Worm (Caenorhabditis elegans) whole organism, midembryonic: Measurements from ENCODE around the gene H04J21.4.

ENCODE experiments used
- T22C8.4 ChIP-seq: fragments of 200-800 bp; sonication (Bioruptor generic); IDR thresholded peaks from 2 replicates; pipeline ENCODE4 v1.3.6; 2022; ENCODE audit warnings: missing genetic modification characterization, missing compliant biosample characterization
- cog-1 ChIP-seq: sonication (generic microtip); optimal IDR thresholded peaks from 2 replicates; lab custom pipeline; 2016; ENCODE audit warnings: missing genetic modification characterization, missing compliant biosample characterization
- flt-1 ChIP-seq: fragments of 200-800 bp; sonication (Bioruptor generic); IDR thresholded peaks from 2 replicates; pipeline ENCODE4 v1.3.6; 2022; ENCODE audit warnings: missing genetic modification characterization, missing compliant biosample characterization
- klf-2 ChIP-seq: fragments of 200-800 bp; sonication (Bioruptor generic); conservative IDR thresholded peaks from 2 replicates; pipeline ENCODE4 v1.3.6; 2022; ENCODE audit warnings: missing genetic modification reagents, missing genetic modification characterization, missing compliant biosample characterization
- med-1 ChIP-seq: sonication (generic microtip); optimal IDR thresholded peaks from 2 replicates; lab custom pipeline; 2017; ENCODE audit warnings: missing genetic modification characterization, mild to moderate bottlenecking, missing compliant biosample characterization, antibody characterized with exemption, missing genetic modification reagents; ENCODE audit not compliant: insufficient read depth
- ref-1 ChIP-seq: fragments of 200-800 bp; sonication (Bioruptor generic); conservative IDR thresholded peaks from 2 replicates; pipeline ENCODE4 v1.3.6; 2022; ENCODE audit warnings: missing genetic modification reagents, missing genetic modification characterization, missing compliant biosample characterization
- tab-1 ChIP-seq: fragments of 200-800 bp; sonication (Bioruptor generic); IDR thresholded peaks from 2 replicates; pipeline ENCODE4 v1.3.6; 2022; ENCODE audit warnings: missing genetic modification characterization, missing compliant biosample characterization
- ztf-23 ChIP-seq: fragments of 200-800 bp; sonication (Bioruptor generic); IDR thresholded peaks from 2 replicates; pipeline ENCODE4 v1.3.6; 2022; ENCODE audit warnings: missing genetic modification reagents, missing genetic modification characterization, missing compliant biosample characterization
- ztf-29 ChIP-seq: fragments of 200-800 bp; sonication (Bioruptor generic); IDR thresholded peaks from 2 replicates; pipeline ENCODE4 v1.3.6; 2022; ENCODE audit warnings: missing genetic modification reagents, missing genetic modification characterization, missing compliant biosample characterization

DNA sequence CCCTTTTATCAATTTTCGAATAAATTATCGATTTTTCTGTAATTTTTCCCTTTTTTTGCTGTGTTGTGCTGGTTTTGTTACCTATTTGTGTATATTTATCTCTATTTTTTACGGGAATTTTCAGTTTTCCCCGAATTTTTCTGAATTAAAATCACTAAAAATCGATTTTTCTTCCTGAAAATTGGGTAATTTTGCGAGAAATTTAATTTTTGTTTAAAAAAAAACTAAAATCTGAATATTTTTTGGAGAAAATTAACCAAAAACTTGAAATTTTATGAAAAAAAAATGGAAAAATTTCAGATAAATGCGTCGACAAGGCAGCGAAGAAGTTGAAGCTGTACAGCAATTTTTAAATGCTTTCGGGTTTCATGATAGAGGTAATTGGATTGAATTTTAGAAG lies 21.0 kb downstream of the H04J21.4 start, which contains the start of gene gip-1:
- TF ChIP-seq flt-1 (GFP tag; lab: Robert Waterston, UW) (no peak), T22C8.4 (no peak), med-1 (GFP tag; lab: Kevin White, UChicago) (no peak), tab-1 (GFP tag; lab: Robert Waterston, UW) (no peak), klf-2 (no peak), ref-1 (GFP tag; lab: Robert Waterston, UW) (no peak), ztf-29 (no peak), cog-1 (tag; lab: Kevin White, UChicago) (no peak), ztf-23 (no peak)
